Worm (Caenorhabditis elegans): ENCODE results near the gene lam-2.
A peak's percentile ranks its signal among the peaks of the same experiment; 100 is the strongest.

Gene lam-2

ce11 chrX:7175389-7175788 is 24.4 kb upstream of the lam-2 start:
- TF ChIP-seq cnd-1 (tag; optimal IDR thresholded peaks at IDR 0.05) (no peak), lsy-2 (tag; optimal IDR thresholded peaks at IDR 0.05) (no peak), blmp-1 (tag; optimal IDR thresholded peaks at IDR 0.05) (no peak), mep-1 (tag; optimal IDR thresholded peaks at IDR 0.05) (no peak), ham-2 (GFP tag; optimal IDR thresholded peaks at IDR 0.05) (no peak), unc-39 (tag; optimal IDR thresholded peaks at IDR 0.05) (no peak), M03D4.4 (tag; optimal IDR thresholded peaks at IDR 0.05) (no peak), mab-5 (tag; optimal IDR thresholded peaks at IDR 0.05) (no peak), ztf-11 (tag; optimal IDR thresholded peaks at IDR 0.05) (no peak), mls-2 (tag; optimal IDR thresholded peaks at IDR 0.05) (no peak), ceh-39 (tag; optimal IDR thresholded peaks at IDR 0.05) (no peak), hlh-1 (tag; optimal IDR thresholded peaks at IDR 0.05) (no peak), lin-13 (tag; optimal IDR thresholded peaks at IDR 0.05) (no peak), drap-1 (GFP tag; optimal IDR thresholded peaks at IDR 0.05) (no peak), nhr-237 (tag; optimal IDR thresholded peaks at IDR 0.05) (no peak)

- TF ChIP-seq elt-1 (tag; optimal IDR thresholded peaks at IDR 0.05; ENCODE audit: borderline replicate concordance, insufficient read depth) (no peak), lsy-2 (tag; optimal IDR thresholded peaks at IDR 0.05) (no peak), blmp-1 (tag; optimal IDR thresholded peaks at IDR 0.05) (no peak), mls-2 (tag; optimal IDR thresholded peaks at IDR 0.05) (no peak), nhr-237 (tag; optimal IDR thresholded peaks at IDR 0.05) (no peak), nhr-12 (tag; optimal IDR thresholded peaks at IDR 0.05) (no peak), hlh-1 (tag; optimal IDR thresholded peaks at IDR 0.05) (no peak), unc-39 (tag; optimal IDR thresholded peaks at IDR 0.05) (no peak), M03D4.4 (tag; optimal IDR thresholded peaks at IDR 0.05) (no peak), ces-1 (GFP tag; optimal IDR thresholded peaks at IDR 0.05) (no peak), bed-3 (GFP tag; optimal IDR thresholded peaks at IDR 0.05) (no peak), mab-5 (tag; optimal IDR thresholded peaks at IDR 0.05) (no peak), ceh-39 (tag; optimal IDR thresholded peaks at IDR 0.05) (no peak), unc-120 (tag; optimal IDR thresholded peaks at IDR 0.05; ENCODE audit: poor library complexity, severe bottlenecking) (no peak), zip-8 (tag; optimal IDR thresholded peaks at IDR 0.05) (no peak)
Measured at ce11 chrX:7170575-7171297, 19.7 kb upstream of the lam-2 start, which contains the start of gene bar-1. Gene bar-1 (minus strand): TSS chrX:7170625.

- TF ChIP-seq ceh-83 (GFP tag; optimal IDR thresholded peaks at IDR 0.05) (no peak), lsy-2 (tag; optimal IDR thresholded peaks at IDR 0.05) (no peak), tbx-8 (GFP tag; optimal IDR thresholded peaks at IDR 0.05) (no peak), unc-62 (GFP tag; optimal IDR thresholded peaks at IDR 0.05) (peak; percentile 40), mep-1 (tag; optimal IDR thresholded peaks at IDR 0.05) (no peak), nhr-28 (tag; optimal IDR thresholded peaks at IDR 0.05) (no peak), lin-32 (GFP tag; optimal IDR thresholded peaks at IDR 0.05) (peak; percentile 82), blmp-1 (tag; optimal IDR thresholded peaks at IDR 0.05) (no peak), hlh-1 (tag; optimal IDR thresholded peaks at IDR 0.05) (peak; percentile 99), ham-2 (GFP tag; optimal IDR thresholded peaks at IDR 0.05) (no peak), ces-1 (GFP tag; optimal IDR thresholded peaks at IDR 0.05) (no peak), ceh-43 (GFP tag; optimal IDR thresholded peaks at IDR 0.05) (no peak)
Measured at ce11 chrX:7162764-7163163, 11.7 kb upstream of the lam-2 start.

- TF ChIP-seq drap-1 (GFP tag; optimal IDR thresholded peaks at IDR 0.05) (no peak), unc-39 (tag; optimal IDR thresholded peaks at IDR 0.05) (no peak), tbx-8 (GFP tag; optimal IDR thresholded peaks at IDR 0.05) (no peak), zip-8 (tag; optimal IDR thresholded peaks at IDR 0.05) (no peak), bed-3 (GFP tag; optimal IDR thresholded peaks at IDR 0.05) (no peak), nhr-237 (tag; optimal IDR thresholded peaks at IDR 0.05) (no peak), nhr-12 (tag; optimal IDR thresholded peaks at IDR 0.05) (no peak), mab-5 (tag; optimal IDR thresholded peaks at IDR 0.05) (no peak), nhr-2 (tag; optimal IDR thresholded peaks at IDR 0.05) (no peak), ham-2 (GFP tag; optimal IDR thresholded peaks at IDR 0.05) (no peak)
Measured at ce11 chrX:7158736-7159135, 7.7 kb upstream of the lam-2 start, which contains the start of gene pgp-10. Gene pgp-10 (plus strand): TSS chrX:7159036.

- TF ChIP-seq nhr-2 (tag; optimal IDR thresholded peaks at IDR 0.05), result no peak
- no peak for TF ChIP-seq M03D4.4 (tag; optimal IDR thresholded peaks at IDR 0.05)
- TF ChIP-seq sem-2 (GFP tag; optimal IDR thresholded peaks at IDR 0.05), result no peak
- no peak for TF ChIP-seq hlh-1 (tag; optimal IDR thresholded peaks at IDR 0.05)
- no peak for TF ChIP-seq nhr-28 (tag; optimal IDR thresholded peaks at IDR 0.05)
- no peak for TF ChIP-seq mls-2 (tag; optimal IDR thresholded peaks at IDR 0.05)
- TF ChIP-seq flh-1 (GFP tag; optimal IDR thresholded peaks at IDR 0.05), result no peak
- no peak for TF ChIP-seq elt-3 (tag; optimal IDR thresholded peaks at IDR 0.05)
- no peak for TF ChIP-seq bed-3 (GFP tag; optimal IDR thresholded peaks at IDR 0.05)
- TF ChIP-seq nhr-237 (tag; optimal IDR thresholded peaks at IDR 0.05), result no peak
Measured at ce11 chrX:7157483-7157882, 6.4 kb upstream of the lam-2 start.

Data from whole organism, mixed stage, embryonic.